Worm (Caenorhabditis elegans) whole organism, L4 larva: ENCODE measurements around the gene T19D12.10.

Source experiments
- D1046.2 ChIP-seq: fragments of 200-800 bp; sonication (Bioruptor generic); IDR thresholded peaks from 2 replicates; pipeline ENCODE4 v1.3.6; 2022; ENCODE audit warnings: missing genetic modification characterization, missing compliant biosample characterization
- F26F4.8 ChIP-seq: fragments of 200-800 bp; sonication (Bioruptor generic); conservative IDR thresholded peaks from 2 replicates; pipeline ENCODE4 v1.3.6; 2022; ENCODE audit warnings: missing genetic modification characterization, missing compliant biosample characterization
- Y48G9A.11 ChIP-seq: fragments of 200-800 bp; sonication (Bioruptor generic); IDR thresholded peaks from 2 replicates; pipeline ENCODE4 v1.3.6; 2022; ENCODE audit warnings: missing genetic modification reagents, missing genetic modification characterization, missing compliant biosample characterization
- Y75B8A.6 ChIP-seq: fragments of 200-800 bp; sonication (Bioruptor generic); IDR thresholded peaks from 2 replicates; pipeline ENCODE4 v1.3.6; 2022; ENCODE audit warnings: missing genetic modification reagents, missing genetic modification characterization, missing compliant biosample characterization
- ZK546.5 ChIP-seq, 2 experiments: sonication (generic microtip); optimal IDR thresholded peaks; 2 replicates each; lab custom pipeline; 2017; ENCODE audit warnings: missing biosample characterization in 2 of 2, missing genetic modification characterization in 2 of 2
- aha-1 ChIP-seq: fragments of 150-350 bp; peaks from one replicate; lab custom pipeline; 2014; ENCODE audit warnings: missing biosample characterization, missing genetic modification characterization
- aly-2 ChIP-seq: sonication (generic microtip); optimal IDR thresholded peaks from 2 replicates; lab custom pipeline; 2018; ENCODE audit warnings: missing biosample characterization, missing genetic modification characterization
- ama-1 ChIP-seq: fragments of 150-350 bp; optimal IDR thresholded peaks from 2 replicates; lab custom pipeline; 2014; ENCODE audit warnings: inconsistent platforms, mixed read lengths
- arid-1 ChIP-seq: fragments of 200-800 bp; sonication (Bioruptor generic); conservative IDR thresholded peaks from 2 replicates; pipeline ENCODE4 v1.3.6; 2022; ENCODE audit warnings: missing genetic modification reagents, missing genetic modification characterization, missing compliant biosample characterization
- ceh-20 ChIP-seq: fragments of 200-800 bp; sonication (Bioruptor generic); IDR thresholded peaks from 2 replicates; pipeline ENCODE4 v1.3.6; 2022; ENCODE audit warnings: missing genetic modification reagents, missing genetic modification characterization, missing compliant biosample characterization
- ceh-28 ChIP-seq: fragments of 150-350 bp; optimal IDR thresholded peaks from 2 replicates; lab custom pipeline; 2014; ENCODE audit warnings: missing biosample characterization, missing genetic modification reagents, missing genetic modification characterization
- daf-16 ChIP-seq, 3 experiments: sonication (generic microtip); optimal IDR thresholded peaks; 2 replicates each; lab custom pipeline; 2016 to 2017; ENCODE audit warnings: missing genetic modification characterization in 3 of 3, missing genetic modification reagents in 3 of 3, mild to moderate bottlenecking in 2 of 3, missing compliant biosample characterization in 2 of 3, missing biosample characterization in 1 of 3, moderate library complexity in 1 of 3
- dmd-6 ChIP-seq: fragments of 200-800 bp; sonication (Bioruptor generic); IDR thresholded peaks from 2 replicates; pipeline ENCODE4 v1.3.6; 2022; ENCODE audit warnings: missing genetic modification reagents, missing genetic modification characterization, missing compliant biosample characterization
- dmd-9 ChIP-seq: fragments of 200-800 bp; sonication (Bioruptor generic); IDR thresholded peaks from 2 replicates; pipeline ENCODE4 v1.3.6; 2022; ENCODE audit warnings: missing genetic modification reagents, missing genetic modification characterization, missing compliant biosample characterization
- dpl-1 ChIP-seq: fragments of 150-350 bp; optimal IDR thresholded peaks from 2 replicates; lab custom pipeline; 2014; ENCODE audit warnings: missing biosample characterization, missing genetic modification reagents, missing genetic modification characterization
- hlh-11 ChIP-seq: fragments of 200-800 bp; sonication (Bioruptor generic); optimal IDR thresholded peaks from 2 replicates; lab custom pipeline; 2018; ENCODE audit warnings: mild to moderate bottlenecking, missing genetic modification characterization, missing compliant biosample characterization
- hmg-1.1 ChIP-seq: fragments of 200-800 bp; sonication (Bioruptor generic); IDR thresholded peaks from 2 replicates; pipeline ENCODE4 v1.3.6; 2022; ENCODE audit warnings: missing genetic modification reagents, missing genetic modification characterization, missing compliant biosample characterization
- jun-1 ChIP-seq: fragments of 150-350 bp; optimal IDR thresholded peaks from 2 replicates; lab custom pipeline; 2014; ENCODE audit warnings: missing biosample characterization, missing genetic modification reagents, missing genetic modification characterization
- lin-1 ChIP-seq: fragments of 200-800 bp; sonication (Bioruptor generic); IDR thresholded peaks from 2 replicates; pipeline ENCODE4 v1.3.6; 2022; ENCODE audit warnings: missing genetic modification reagents, missing genetic modification characterization, missing compliant biosample characterization
- lir-3 ChIP-seq: sonication (generic microtip); optimal IDR thresholded peaks from 2 replicates; lab custom pipeline; 2016; ENCODE audit warnings: mild to moderate bottlenecking, missing genetic modification characterization, missing compliant biosample characterization
- madf-9 ChIP-seq: fragments of 200-800 bp; sonication (Bioruptor generic); conservative IDR thresholded peaks from 2 replicates; pipeline ENCODE4 v1.3.6; 2022; ENCODE audit warnings: missing genetic modification reagents, missing genetic modification characterization, missing compliant biosample characterization
- nhr-28 ChIP-seq: fragments of 150-350 bp; optimal IDR thresholded peaks from 2 replicates; lab custom pipeline; 2014; ENCODE audit warnings: missing biosample characterization, missing genetic modification characterization
- nhr-41 ChIP-seq: fragments of 200-800 bp; sonication (Bioruptor generic); IDR thresholded peaks from 2 replicates; pipeline ENCODE4 v1.3.6; 2022; ENCODE audit warnings: missing genetic modification reagents, missing genetic modification characterization, missing compliant biosample characterization
- nhr-76 ChIP-seq: fragments of 150-350 bp; optimal IDR thresholded peaks from 2 replicates; lab custom pipeline; 2014; ENCODE audit warnings: missing biosample characterization, missing genetic modification characterization
- nhr-77 ChIP-seq: fragments of 150-350 bp; optimal IDR thresholded peaks from 2 replicates; lab custom pipeline; 2014; ENCODE audit warnings: missing biosample characterization, missing genetic modification characterization
- php-3 ChIP-seq: fragments of 200-800 bp; sonication (Bioruptor generic); IDR thresholded peaks from 2 replicates; pipeline ENCODE4 v1.3.6; 2022; ENCODE audit warnings: missing genetic modification reagents, missing genetic modification characterization, missing compliant biosample characterization
- pqm-1 ChIP-seq: sonication (generic microtip); optimal IDR thresholded peaks from 2 replicates; lab custom pipeline; 2017; ENCODE audit warnings: missing biosample characterization, missing genetic modification characterization
- rbr-2 ChIP-seq: sonication (generic microtip); optimal IDR thresholded peaks from 2 replicates; lab custom pipeline; 2016; ENCODE audit warnings: missing genotype, missing genetic modification characterization, missing compliant biosample characterization
- sdz-12 ChIP-seq: fragments of 200-800 bp; sonication (Bioruptor generic); optimal IDR thresholded peaks from 2 replicates; lab custom pipeline; 2018; ENCODE audit warnings: mild to moderate bottlenecking, missing genetic modification characterization, missing compliant biosample characterization
- set-16 ChIP-seq: fragments of 200-800 bp; sonication (Bioruptor generic); IDR thresholded peaks from 2 replicates; pipeline ENCODE4 v1.3.6; 2022; ENCODE audit warnings: missing genetic modification reagents, missing genetic modification characterization, missing compliant biosample characterization
- spr-1 ChIP-seq: sonication (generic microtip); optimal IDR thresholded peaks from 2 replicates; lab custom pipeline; 2016; ENCODE audit warnings: mild to moderate bottlenecking, missing genetic modification characterization, missing compliant biosample characterization
- unc-62 ChIP-seq, 3 experiments: fragments of 150-350 bp in 1 of 3; sonication (generic microtip); optimal IDR thresholded peaks in 2 of 3; peaks in 1 of 3; 1 replicate in 1 of 3; 2 replicates in 2 of 3; lab custom pipeline; 2014 to 2017; ENCODE audit warnings: missing biosample characterization in 3 of 3, missing genetic modification characterization in 3 of 3, missing genetic modification reagents in 3 of 3, missing genotype in 1 of 3
- vab-7 ChIP-seq: fragments of 200-800 bp; sonication (Bioruptor generic); IDR thresholded peaks from 2 replicates; pipeline ENCODE4 v1.3.6; 2022; ENCODE audit warnings: missing genetic modification reagents, missing genetic modification characterization, missing compliant biosample characterization
- ztf-11 ChIP-seq: fragments of 150-350 bp; optimal IDR thresholded peaks from 2 replicates; lab custom pipeline; 2014; ENCODE audit warnings: missing biosample characterization, missing genetic modification characterization

T19D12.10 gene

DNA sequence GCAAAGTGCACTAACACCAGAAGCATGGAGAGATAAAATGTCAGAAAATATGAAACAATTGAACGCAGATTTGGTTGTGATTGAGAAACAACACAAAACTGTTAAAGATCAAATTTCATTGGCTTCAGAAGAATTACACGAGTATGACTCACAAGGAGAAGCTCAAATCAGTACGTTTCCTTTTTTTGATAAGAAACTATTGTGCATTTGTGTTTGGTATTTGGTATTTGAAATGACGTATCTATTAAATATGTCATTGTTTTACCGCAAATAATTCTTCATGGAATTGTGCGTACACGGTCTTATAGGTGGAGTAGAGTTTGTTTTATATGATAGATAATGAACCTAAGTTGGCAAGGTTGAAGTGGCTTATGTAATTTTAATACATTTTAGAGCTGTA, 22.8 kb upstream of the T19D12.10 start:
- TF ChIP-seq ceh-28: no peak
- peak; percentile 50 for TF ChIP-seq nhr-28 (tag; lab: Kevin White, UChicago)
- no peak for TF ChIP-seq aly-2 (tag; lab: Kevin White, UChicago)
- peak; percentile 72 for TF ChIP-seq pqm-1
- peak; percentile 18 for TF ChIP-seq nhr-77 (tag; lab: Kevin White, UChicago)
- peak; percentile 58; the same call in 1 of the 2 replicates for TF ChIP-seq dmd-6

DNA sequence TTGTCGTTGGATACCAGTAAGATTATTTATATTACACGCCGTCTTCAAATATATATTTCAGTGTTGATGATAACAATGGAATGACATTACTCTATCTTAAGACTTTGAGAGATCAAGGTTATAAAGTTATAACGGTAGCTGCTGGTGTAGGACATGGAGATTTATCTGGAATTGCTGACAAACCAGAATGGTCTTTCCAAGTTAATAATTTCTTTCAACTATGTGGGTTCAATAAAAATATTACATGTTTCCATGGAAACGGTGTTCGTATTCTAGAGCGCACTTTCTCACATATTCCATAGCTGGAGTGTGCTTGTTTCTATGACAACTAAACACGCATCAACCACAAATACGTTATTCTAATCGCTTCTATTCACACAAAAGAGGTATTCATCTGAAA, 21.1 kb upstream of the T19D12.10 start, which contains the start of gene ift-74:
Gene ift-74 (plus strand): TSS at position 301 of the 400 bp plus-strand sequence.
- TF ChIP-seq dmd-9 (GFP tag; lab: Robert Waterston, UW) (no peak), D1046.2 (no peak), F26F4.8 (no peak), ZK546.5 (tag; optimal IDR thresholded peaks at IDR 0.05; lab: Kevin White, UChicago) (no peak), ceh-20 (GFP tag; lab: Robert Waterston, UW) (no peak), nhr-41 (GFP tag; lab: Robert Waterston, UW) (no peak), Y75B8A.6 (GFP tag; lab: Robert Waterston, UW) (no peak), rbr-2 (tag; lab: Kevin White, UChicago) (no peak), sdz-12 (GFP tag; lab: Kevin White, UChicago) (no peak), hmg-1.1 (no peak), nhr-76 (tag; lab: Kevin White, UChicago) (no peak), madf-9 (no peak)
- TF ChIP-seq, all 104 proteins: peak for 0

DNA sequence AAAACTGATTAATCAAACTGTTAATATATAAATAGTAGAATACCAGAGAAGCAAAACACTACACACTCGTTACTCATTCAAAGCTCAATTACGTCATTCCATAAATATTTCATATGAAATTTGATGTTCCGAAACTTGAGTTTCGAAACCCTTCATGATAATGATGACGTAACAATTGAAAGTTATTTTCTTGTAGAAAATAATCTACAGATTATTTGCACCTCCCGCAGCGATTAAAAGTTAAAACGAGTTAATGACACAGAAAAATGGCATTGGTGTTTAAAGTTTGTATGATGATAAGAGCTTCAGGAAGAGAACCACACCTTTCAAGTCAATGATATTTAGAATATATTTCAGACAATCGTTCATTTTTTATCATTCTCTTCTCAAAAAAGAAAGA, 15.2 kb upstream of the T19D12.10 start, which contains the start of gene H43E16.1:
Gene H43E16.1 (plus strand): TSS at position 375 of the 400 bp plus-strand sequence.
- no peak for TF ChIP-seq F26F4.8
- TF ChIP-seq hlh-11 (tag; lab: Kevin White, UChicago): peak; percentile 23
- peak; percentile 79 for TF ChIP-seq dmd-6
- no peak for TF ChIP-seq ama-1 (lab: Kevin White, UChicago)
- peak; percentile 80 for TF ChIP-seq pqm-1
- TF ChIP-seq dmd-9 (GFP tag; lab: Robert Waterston, UW): no peak
- peak; percentile 63 for TF ChIP-seq nhr-28 (tag; lab: Kevin White, UChicago)
- no peak for TF ChIP-seq daf-16 (GFP tag; optimal IDR thresholded peaks at IDR 0.05; lab: Kevin White, UChicago)
- TF ChIP-seq daf-16 (tag; optimal IDR thresholded peaks at IDR 0.05; lab: Kevin White, UChicago): peak; percentile 57
- no peak for TF ChIP-seq dpl-1 (GFP tag; lab: Kevin White, UChicago)
- no peak for TF ChIP-seq set-16 (GFP tag; lab: Robert Waterston, UW)
- no peak for TF ChIP-seq spr-1 (tag; lab: Kevin White, UChicago)
- no peak for TF ChIP-seq vab-7 (GFP tag; lab: Robert Waterston, UW)
- peak; percentile 32 for TF ChIP-seq nhr-77 (tag; lab: Kevin White, UChicago)
- TF ChIP-seq php-3 (GFP tag; lab: Robert Waterston, UW): peak; percentile 76
- no peak for TF ChIP-seq lin-1 (GFP tag; lab: Robert Waterston, UW)
- TF ChIP-seq aha-1 (tag; lab: Kevin White, UChicago): peak; percentile 41

DNA sequence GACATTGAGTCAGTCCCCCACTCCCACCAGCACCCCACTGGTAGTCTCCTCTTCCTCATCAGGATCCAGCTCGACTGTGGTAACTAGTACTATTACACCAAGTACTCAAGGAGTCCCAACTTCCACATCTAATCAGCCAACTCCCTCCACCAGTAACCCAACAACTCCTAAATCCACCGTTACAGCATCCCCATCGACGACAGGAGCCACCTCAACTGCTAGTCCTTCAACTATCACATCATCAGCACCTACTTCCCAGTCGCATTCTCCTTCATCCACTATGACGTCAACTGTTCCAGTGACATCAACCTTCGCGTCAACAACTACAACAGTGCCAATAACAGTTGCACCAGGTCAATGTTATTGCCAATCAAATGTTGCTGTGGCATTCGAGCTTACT, 9.8 kb upstream of the T19D12.10 start:
- TF ChIP-seq unc-62 (GFP tag; optimal IDR thresholded peaks at IDR 0.05 in 1 of 2; lab: Kevin White, UChicago): peak in 1 of 2 experiments; percentile 96
- no peak for TF ChIP-seq unc-62 (tag; optimal IDR thresholded peaks at IDR 0.05; lab: Kevin White, UChicago)
- no peak for TF ChIP-seq Y48G9A.11 (GFP tag; lab: Robert Waterston, UW)

DNA sequence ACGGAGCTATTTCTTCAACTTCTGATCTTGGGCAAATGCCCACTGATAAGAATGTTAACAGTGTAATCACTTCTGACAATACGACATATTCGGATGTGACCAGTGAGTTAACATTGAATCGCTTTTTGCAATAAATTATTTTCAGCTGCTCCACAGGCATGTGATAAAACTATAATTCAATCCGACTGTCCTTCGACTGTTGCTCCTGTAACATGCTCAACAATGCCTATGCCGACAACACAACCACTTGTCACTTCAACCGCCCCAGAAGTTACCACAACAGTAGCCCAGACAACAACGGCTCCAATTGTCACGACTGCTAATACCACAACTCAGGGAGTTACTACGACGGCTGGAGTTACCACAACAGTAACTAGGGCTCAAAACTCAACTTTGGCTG, 8.9 kb upstream of the T19D12.10 start:
- TF ChIP-seq jun-1 (no peak), unc-62 (GFP tag; optimal IDR thresholded peaks at IDR 0.05 in 1 of 2; lab: Kevin White, UChicago) (peak in 1 of 2 experiments; percentile 92), unc-62 (tag; optimal IDR thresholded peaks at IDR 0.05; lab: Kevin White, UChicago) (no peak)

DNA sequence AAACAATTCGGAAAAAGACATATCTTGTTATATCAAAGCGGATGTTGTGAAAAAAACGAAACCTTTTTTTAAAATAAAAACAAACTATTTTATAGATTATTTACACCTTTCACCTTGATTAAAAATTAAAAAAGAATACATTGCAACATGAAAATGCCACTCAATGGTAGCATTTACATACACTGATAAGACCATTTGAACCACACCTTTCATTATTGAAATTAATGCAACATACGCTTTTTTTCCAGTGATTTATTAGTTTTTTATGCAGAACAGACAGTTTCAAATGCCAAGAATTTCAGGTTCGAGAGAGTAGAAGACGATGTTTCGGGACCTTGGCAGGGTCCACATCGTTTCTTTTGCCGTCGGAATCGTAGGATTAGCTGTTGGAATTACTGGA, 7.9 kb upstream of the T19D12.10 start, which contains the start of gene T19D12.1:
Gene T19D12.1 (plus strand): TSS at position 301 of the 400 bp plus-strand sequence.
- TF ChIP-seq pqm-1 (peak; percentile 25), dmd-6 (peak; percentile 28; the same call in 1 of the 2 replicates), unc-62 (GFP tag; optimal IDR thresholded peaks at IDR 0.05 in 1 of 2; lab: Kevin White, UChicago) (peak in 1 of 2 experiments; percentile 0), unc-62 (tag; optimal IDR thresholded peaks at IDR 0.05; lab: Kevin White, UChicago) (no peak), ztf-11 (tag; lab: Kevin White, UChicago) (no peak), arid-1 (GFP tag; lab: Robert Waterston, UW) (no peak), lir-3 (no peak), daf-16 (GFP tag; optimal IDR thresholded peaks at IDR 0.05; lab: Kevin White, UChicago) (no peak), daf-16 (tag; optimal IDR thresholded peaks at IDR 0.05; lab: Kevin White, UChicago) (peak; percentile 5)
